Worm (Caenorhabditis elegans): ENCODE data around the gene elo-4.

elo-4 gene

ce11 chrIII:9329790-9330366 lies 4.2 kb downstream of the elo-4 start, which contains the start of gene ttr-5:
TSS of gene ttr-5 (plus strand) at chrIII:9330316.
- TF ChIP-seq unc-62 (GFP tag; optimal IDR thresholded peaks at IDR 0.05): no peak

DNA sequence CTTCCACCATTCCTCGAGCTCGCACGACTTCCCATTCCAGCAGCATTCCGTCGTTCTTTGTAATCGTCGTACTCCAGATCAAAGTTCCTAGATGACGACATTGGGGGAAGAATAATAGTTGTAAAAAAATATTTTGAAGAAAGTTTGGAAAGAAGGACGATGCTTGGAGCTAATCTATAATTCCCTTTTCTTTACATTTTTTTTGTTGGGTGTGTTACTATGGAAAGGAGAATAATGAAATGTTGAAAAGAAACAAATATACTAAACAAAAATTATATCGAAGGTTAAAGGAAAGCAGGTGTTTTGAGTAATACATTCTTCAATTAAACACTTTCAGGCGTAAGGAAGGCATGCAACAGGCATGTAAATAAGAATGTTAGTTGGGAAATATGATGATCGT lies 4.8 kb downstream of the elo-4 start, which contains the start of gene C40H1.3:
Gene C40H1.3 (minus strand): TSS at position 101 of the 400 bp plus-strand sequence.
- no peak for TF ChIP-seq unc-62 (GFP tag; optimal IDR thresholded peaks at IDR 0.05)

DNA sequence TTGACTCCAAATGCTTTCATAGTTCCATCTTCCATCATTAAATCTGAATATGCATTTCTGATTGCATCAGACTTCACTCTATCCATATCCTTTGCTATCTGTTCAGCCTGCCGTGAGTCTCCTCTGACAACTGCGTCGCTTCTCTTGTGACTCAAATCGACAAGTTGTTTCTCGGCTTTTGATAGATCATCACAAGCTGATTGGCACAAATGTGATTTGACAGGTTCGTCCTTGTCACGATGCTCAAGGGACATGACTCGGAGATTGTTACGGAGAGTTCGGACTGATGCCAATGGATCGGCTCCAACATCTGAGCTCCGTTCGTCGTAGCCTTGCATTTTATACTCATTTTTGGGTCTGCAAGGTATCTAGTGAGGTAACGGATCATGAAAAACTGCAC lies 5.3 kb downstream of the elo-4 start:
- no peak for TF ChIP-seq unc-62 (GFP tag; optimal IDR thresholded peaks at IDR 0.05)

DNA sequence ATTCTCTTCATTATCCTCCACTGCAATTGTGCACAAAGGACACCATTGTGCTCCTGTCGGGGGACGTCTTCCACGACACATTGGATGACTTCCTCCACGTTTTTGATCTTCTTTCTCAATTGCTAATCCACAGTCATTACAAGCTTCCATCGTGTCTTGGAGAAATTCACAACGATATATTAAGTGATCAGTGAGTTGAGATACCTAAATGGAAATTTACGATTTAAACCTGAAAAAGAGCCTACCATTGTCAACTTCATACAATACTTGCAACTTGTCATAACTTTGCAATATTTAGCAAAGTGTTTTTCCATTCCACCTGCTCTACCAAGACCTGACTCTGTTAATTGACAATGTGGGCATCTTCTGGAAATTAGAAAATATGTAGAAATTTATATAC lies 6.2 kb downstream of the elo-4 start:
- no peak for TF ChIP-seq unc-62 (GFP tag; optimal IDR thresholded peaks at IDR 0.05)

- no peak for TF ChIP-seq unc-62 (GFP tag; optimal IDR thresholded peaks at IDR 0.05)
Observed at ce11 chrIII:9326528-9326927, 7.5 kb downstream of the elo-4 start.

DNA sequence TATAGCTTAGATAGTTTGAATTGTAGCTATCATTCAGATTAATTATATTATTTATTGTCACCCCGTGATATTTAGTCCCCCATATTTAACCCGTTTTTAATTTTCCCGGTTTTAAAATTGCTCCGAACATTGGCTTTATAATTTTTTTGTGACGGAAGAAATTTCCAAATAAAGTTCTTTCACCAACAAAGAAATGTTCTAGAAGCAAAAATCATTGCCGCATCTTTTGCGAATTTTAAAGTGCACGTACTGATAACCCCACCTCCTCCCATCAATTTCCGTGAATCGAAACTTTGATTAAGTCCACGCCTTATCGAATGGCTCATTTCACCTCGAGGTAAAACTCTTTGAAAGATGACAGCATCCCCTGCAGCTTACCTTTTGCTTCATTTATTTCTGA lies 9.3 kb downstream of the elo-4 start, which contains the start of gene C40H1.7:
Gene C40H1.7 (plus strand): TSS at position 301 of the 400 bp plus-strand sequence.
- TF ChIP-seq unc-62 (GFP tag; optimal IDR thresholded peaks at IDR 0.05): no peak

ce11 chrIII:9322010-9322409 lies 12.1 kb downstream of the elo-4 start, which contains the start of gene cpb-1:
TSS of gene cpb-1 (plus strand) at chrIII:9322310.
- no peak for TF ChIP-seq unc-62 (GFP tag; optimal IDR thresholded peaks at IDR 0.05)

DNA sequence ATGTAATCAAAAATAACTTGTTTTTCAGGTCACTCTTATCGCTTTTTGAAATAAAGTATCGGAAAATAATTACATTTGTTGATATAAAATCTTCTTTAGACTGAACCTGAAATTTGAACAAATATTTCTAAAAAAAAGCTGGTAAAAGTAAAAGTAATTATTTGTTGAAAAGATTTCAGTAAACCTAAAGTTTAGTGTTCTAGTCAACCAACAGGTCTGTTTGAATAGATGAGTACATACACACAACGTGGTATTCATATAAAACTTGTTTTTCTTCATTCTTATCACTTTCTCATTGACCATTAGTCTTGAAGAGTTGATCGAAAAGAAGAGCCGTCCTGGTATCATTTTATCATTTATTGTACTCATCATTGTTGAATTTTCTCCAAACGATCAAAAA lies 14.4 kb downstream of the elo-4 start, which contains the start of gene C40H1.9:
Gene C40H1.9 (plus strand): TSS at position 301 of the 400 bp plus-strand sequence.
- no peak for TF ChIP-seq unc-62 (GFP tag; optimal IDR thresholded peaks at IDR 0.05)

ce11 chrIII:9317601-9318000 lies 16.5 kb downstream of the elo-4 start:
- TF ChIP-seq unc-62 (GFP tag; optimal IDR thresholded peaks at IDR 0.05): no peak

- no peak for TF ChIP-seq unc-62 (GFP tag; optimal IDR thresholded peaks at IDR 0.05)
Observed at ce11 chrIII:9315180-9315579, 18.9 kb downstream of the elo-4 start.

- no peak for TF ChIP-seq unc-62 (GFP tag; optimal IDR thresholded peaks at IDR 0.05)
Observed at ce11 chrIII:9314476-9314875, 19.6 kb downstream of the elo-4 start, which contains the start of gene C40H1.8. TSS of gene C40H1.8 (plus strand) at chrIII:9314717.

DNA sequence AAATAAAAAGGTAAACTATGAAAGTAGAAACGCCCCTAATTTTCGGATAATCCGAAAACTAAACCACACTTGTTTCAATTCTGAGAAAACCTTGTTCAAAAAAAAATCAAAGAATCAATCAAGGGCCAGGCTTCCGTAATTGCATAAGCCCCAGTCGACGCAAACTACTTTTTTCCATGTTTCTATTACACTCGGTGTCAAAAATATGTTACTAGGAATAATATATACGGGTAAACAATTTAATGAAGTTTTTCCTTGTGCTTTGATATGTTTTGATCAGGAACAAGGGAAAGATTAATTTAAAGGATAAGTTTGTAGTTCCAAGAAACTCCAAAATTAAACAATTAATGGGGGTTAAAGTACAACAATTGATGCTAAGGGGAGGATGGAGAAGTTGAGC lies 24.2 kb downstream of the elo-4 start:
- TF ChIP-seq unc-62 (GFP tag; optimal IDR thresholded peaks at IDR 0.05): no peak

DNA sequence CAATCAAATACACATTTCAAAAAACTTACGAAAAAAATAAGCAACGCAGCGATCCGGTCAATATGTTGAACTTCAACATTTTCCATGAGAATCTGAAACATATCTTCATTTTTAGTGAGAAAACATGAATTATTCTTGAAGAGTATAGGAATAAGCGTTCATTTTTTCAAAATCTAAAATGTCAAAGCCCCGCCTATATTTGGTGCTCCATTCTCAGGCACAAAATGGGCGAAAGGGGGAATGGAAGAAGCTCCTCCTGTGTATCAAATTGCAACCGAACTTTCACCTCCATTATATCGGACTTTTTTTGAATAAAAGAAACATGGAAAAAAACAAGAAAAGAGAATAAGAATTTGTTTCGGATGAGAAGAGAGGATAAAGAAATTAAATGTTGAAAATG lies 27.5 kb downstream of the elo-4 start, which contains the start of gene srx-45:
Gene srx-45 (minus strand): TSS at position 101 of the 400 bp plus-strand sequence.
- TF ChIP-seq unc-62 (GFP tag; optimal IDR thresholded peaks at IDR 0.05): no peak

DNA sequence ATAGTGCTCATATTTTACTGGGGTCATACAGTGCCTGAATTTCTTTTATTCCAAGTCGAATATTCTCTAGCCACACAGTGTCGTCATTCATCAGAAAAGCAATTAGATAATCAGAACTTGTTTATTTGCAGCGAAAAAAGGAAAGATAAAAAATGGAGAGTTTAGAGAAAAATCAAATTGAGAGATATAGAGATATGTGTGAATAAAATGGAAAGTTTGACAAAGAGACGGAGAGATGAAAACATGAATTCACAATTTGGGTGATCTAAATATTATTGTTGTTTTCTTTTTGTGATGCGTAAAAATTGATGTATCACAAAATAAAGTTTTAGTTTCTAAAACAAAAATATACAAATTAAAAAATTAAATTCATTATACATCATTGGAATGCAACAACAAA lies 33.4 kb downstream of the elo-4 start:
- TF ChIP-seq unc-62 (GFP tag; optimal IDR thresholded peaks at IDR 0.05): no peak

- TF ChIP-seq unc-62 (GFP tag; optimal IDR thresholded peaks at IDR 0.05): no peak
Observed at ce11 chrIII:9299919-9300318, 34.2 kb downstream of the elo-4 start, which contains the start of gene K01B6.3. TSS of gene K01B6.3 (plus strand) at chrIII:9300219.

ce11 chrIII:9299116-9299515 lies 35.0 kb downstream of the elo-4 start:
- no peak for TF ChIP-seq unc-62 (GFP tag; optimal IDR thresholded peaks at IDR 0.05)

ce11 chrIII:9297345-9297744 lies 36.7 kb downstream of the elo-4 start, which contains the start of gene K01B6.4:
TSS of gene K01B6.4 (minus strand) at chrIII:9297445.
- TF ChIP-seq unc-62 (GFP tag; optimal IDR thresholded peaks at IDR 0.05): no peak

All from whole organism, dauer.